Worm (Caenorhabditis elegans) whole organism, L2 larva: ENCODE measurements around the gene rei-1.

Source experiments
- C34F6.9 ChIP-seq: fragments of 150-350 bp; optimal IDR thresholded peaks from 2 replicates; lab custom pipeline; 2014; ENCODE audit warnings: missing biosample characterization, missing genetic modification characterization
- F13H6.1 ChIP-seq: sonication (generic microtip); optimal IDR thresholded peaks from 2 replicates; lab custom pipeline; 2016; ENCODE audit warnings: missing genetic modification characterization, missing compliant biosample characterization
- ZK546.5 ChIP-seq: sonication (generic microtip); optimal IDR thresholded peaks from 2 replicates; lab custom pipeline; 2017; ENCODE audit warnings: missing biosample characterization, missing genetic modification characterization
- alr-1 ChIP-seq: fragments of 150-350 bp; optimal IDR thresholded peaks from 2 replicates; lab custom pipeline; 2014; ENCODE audit warnings: missing biosample characterization, missing genetic modification characterization
- aly-2 ChIP-seq: fragments of 150-350 bp; optimal IDR thresholded peaks from 2 replicates; lab custom pipeline; 2014; ENCODE audit warnings: missing biosample characterization, missing genetic modification characterization
- ama-1 ChIP-seq: fragments of 150-350 bp; optimal IDR thresholded peaks from 2 replicates; lab custom pipeline; 2018; ENCODE audit warnings: inconsistent platforms
- blmp-1 ChIP-seq: sonication (generic microtip); optimal IDR thresholded peaks from 2 replicates; lab custom pipeline; 2017; ENCODE audit warnings: missing genetic modification characterization, mild to moderate bottlenecking, missing compliant biosample characterization, antibody characterized with exemption, moderate library complexity; ENCODE audit not compliant: insufficient read depth
- ceh-16 ChIP-seq: fragments of 150-350 bp; optimal IDR thresholded peaks from 2 replicates; lab custom pipeline; 2014; ENCODE audit warnings: missing biosample characterization, missing genetic modification characterization
- ceh-82 ChIP-seq: fragments of 150-350 bp; optimal IDR thresholded peaks from 2 replicates; lab custom pipeline; 2014; ENCODE audit warnings: missing biosample characterization, missing genetic modification characterization
- crh-2 ChIP-seq: sonication (generic microtip); optimal IDR thresholded peaks from 2 replicates; lab custom pipeline; 2017; ENCODE audit warnings: missing biosample characterization, missing genetic modification characterization
- dmd-4 ChIP-seq: sonication (generic microtip); optimal IDR thresholded peaks from 2 replicates; lab custom pipeline; 2017; ENCODE audit warnings: missing biosample characterization, missing genetic modification characterization
- elt-1 ChIP-seq: fragments of 150-350 bp; optimal IDR thresholded peaks from 2 replicates; lab custom pipeline; 2014; ENCODE audit warnings: missing biosample characterization, missing genetic modification characterization
- fos-1 ChIP-seq: fragments of 150-350 bp; optimal IDR thresholded peaks from 2 replicates; lab custom pipeline; 2014; ENCODE audit warnings: missing biosample characterization, missing genetic modification characterization
- gmeb-1 ChIP-seq: fragments of 150-350 bp; optimal IDR thresholded peaks from 2 replicates; lab custom pipeline; 2014; ENCODE audit warnings: missing biosample characterization, missing genetic modification characterization
- lin-13 ChIP-seq: fragments of 150-350 bp; optimal IDR thresholded peaks from 2 replicates; lab custom pipeline; 2014; ENCODE audit warnings: missing biosample characterization, missing genetic modification reagents, missing genetic modification characterization
- lin-39 ChIP-seq: fragments of 150-350 bp; optimal IDR thresholded peaks from 2 replicates; lab custom pipeline; 2014; ENCODE audit warnings: missing biosample characterization, missing genetic modification reagents, missing genetic modification characterization
- lsy-2 ChIP-seq, 2 experiments: fragments of 150-350 bp in 1 of 2; sonication (generic microtip) in 1 of 2; optimal IDR thresholded peaks; 2 replicates each; lab custom pipeline; 2014 to 2017; ENCODE audit warnings: missing biosample characterization in 2 of 2, missing genetic modification characterization in 2 of 2
- mab-5 ChIP-seq: fragments of 150-350 bp; optimal IDR thresholded peaks from 2 replicates; lab custom pipeline; 2014; ENCODE audit warnings: missing biosample characterization, missing genetic modification characterization
- mbf-1 ChIP-seq: sonication (generic microtip); optimal IDR thresholded peaks from 2 replicates; lab custom pipeline; 2017; ENCODE audit warnings: missing biosample characterization, missing genetic modification characterization
- nhr-12 ChIP-seq: fragments of 150-350 bp; optimal IDR thresholded peaks from 2 replicates; lab custom pipeline; 2014; ENCODE audit warnings: missing biosample characterization, missing genetic modification characterization
- nhr-129 ChIP-seq: fragments of 150-350 bp; optimal IDR thresholded peaks from 2 replicates; lab custom pipeline; 2014; ENCODE audit warnings: missing biosample characterization, missing genetic modification characterization
- nhr-21 ChIP-seq: fragments of 150-350 bp; optimal IDR thresholded peaks from 2 replicates; lab custom pipeline; 2014; ENCODE audit warnings: missing biosample characterization, missing genetic modification characterization
- nhr-23 ChIP-seq: fragments of 150-350 bp; optimal IDR thresholded peaks from 2 replicates; lab custom pipeline; 2014; ENCODE audit warnings: missing biosample characterization, missing genetic modification reagents, missing genetic modification characterization
- nhr-25 ChIP-seq: fragments of 150-350 bp; sonication (generic microtip); optimal IDR thresholded peaks from 3 replicates; lab custom pipeline; 2014; ENCODE audit warnings: missing biosample characterization, missing genetic modification characterization
- nhr-6 ChIP-seq: fragments of 150-350 bp; optimal IDR thresholded peaks from 2 replicates; lab custom pipeline; 2014; ENCODE audit warnings: missing biosample characterization, missing genetic modification characterization
- peb-1 ChIP-seq: fragments of 150-350 bp; optimal IDR thresholded peaks from 2 replicates; lab custom pipeline; 2014; ENCODE audit warnings: missing biosample characterization, missing genetic modification characterization
- skn-1 ChIP-seq: sonication (generic microtip); optimal IDR thresholded peaks from 2 replicates; lab custom pipeline; 2017; ENCODE audit warnings: missing biosample characterization, missing genetic modification characterization
- sma-3 ChIP-seq: sonication (generic microtip); optimal IDR thresholded peaks from 2 replicates; lab custom pipeline; 2016; ENCODE audit warnings: missing genetic modification reagents, missing genetic modification characterization, missing compliant biosample characterization
- sma-9 ChIP-seq, 2 experiments: fragments of 150-350 bp in 1 of 2; sonication (generic microtip) in 1 of 2; optimal IDR thresholded peaks; 2 replicates each; lab custom pipeline; 2014 to 2016; ENCODE audit warnings: missing genetic modification characterization in 2 of 2, mild to moderate bottlenecking in 1 of 2, missing biosample characterization in 1 of 2, missing compliant biosample characterization in 1 of 2, missing genetic modification reagents in 1 of 2, moderate library complexity in 1 of 2
- snpc-4 ChIP-seq: fragments of 150-350 bp; optimal IDR thresholded peaks from 2 replicates; lab custom pipeline; 2014; ENCODE audit warnings: missing biosample characterization, missing genetic modification characterization
- unc-39 ChIP-seq: fragments of 150-350 bp; optimal IDR thresholded peaks from 2 replicates; lab custom pipeline; 2014; ENCODE audit warnings: missing biosample characterization, missing genetic modification characterization
- unc-55 ChIP-seq: fragments of 150-350 bp; sonication (generic microtip); optimal IDR thresholded peaks from 3 replicates; lab custom pipeline; 2014; ENCODE audit warnings: missing biosample characterization, missing genetic modification reagents, missing genetic modification characterization
- ztf-1 ChIP-seq: fragments of 200-800 bp; sonication (Bioruptor generic); conservative IDR thresholded peaks from 2 replicates; pipeline ENCODE4 v1.3.6; 2022; ENCODE audit warnings: missing genetic modification characterization, missing compliant biosample characterization
- ztf-11 ChIP-seq: sonication (generic microtip); optimal IDR thresholded peaks from 2 replicates; lab custom pipeline; 2017; ENCODE audit warnings: missing biosample characterization, missing genetic modification characterization

rei-1 gene

ce11 chrIII:4113594-4113993 is 15.6 kb upstream of the rei-1 start:
- TF ChIP-seq lsy-2 (tag; optimal IDR thresholded peaks at IDR 0.05; lab: Kevin White, UChicago) (peak in 1 of 2 experiments; percentile 52), nhr-21 (tag; lab: Kevin White, UChicago) (no peak), sma-9 (GFP tag; optimal IDR thresholded peaks at IDR 0.05; lab: Kevin White, UChicago) (peak; percentile 47), sma-9 (tag; optimal IDR thresholded peaks at IDR 0.05; lab: Kevin White, UChicago) (no peak), sma-3 (no peak), skn-1 (tag; lab: Kevin White, UChicago) (no peak), F13H6.1 (tag; lab: Kevin White, UChicago) (peak; percentile 64), crh-2 (tag; lab: Kevin White, UChicago) (no peak), aly-2 (tag; lab: Kevin White, UChicago) (no peak), C34F6.9 (tag; lab: Kevin White, UChicago) (peak; percentile 19)

ce11 chrIII:4107929-4108520 is 10.0 kb upstream of the rei-1 start:
- TF ChIP-seq F13H6.1 (tag; lab: Kevin White, UChicago), result no peak

- no peak for TF ChIP-seq crh-2 (tag; lab: Kevin White, UChicago)
- no peak for TF ChIP-seq dmd-4 (tag; lab: Kevin White, UChicago)
- TF ChIP-seq ZK546.5 (tag; lab: Kevin White, UChicago), result no peak
- TF ChIP-seq gmeb-1 (tag; lab: Kevin White, UChicago), result no peak
- no peak for TF ChIP-seq blmp-1 (tag; lab: Kevin White, UChicago)
- no peak for TF ChIP-seq ama-1
- TF ChIP-seq nhr-129 (tag; lab: Kevin White, UChicago), result no peak
- no peak for TF ChIP-seq mab-5 (tag; lab: Kevin White, UChicago)
- TF ChIP-seq unc-55, result no peak
- no peak for TF ChIP-seq peb-1 (tag; lab: Kevin White, UChicago)
- TF ChIP-seq alr-1 (tag; lab: Kevin White, UChicago), result no peak
- no peak for TF ChIP-seq nhr-23 (tag; lab: Kevin White, UChicago)
These were observed 9.2 kb upstream of the rei-1 start for ce11 chrIII:4107227-4107626.

- no peak for TF ChIP-seq lsy-2 (tag; optimal IDR thresholded peaks at IDR 0.05; lab: Kevin White, UChicago)
- TF ChIP-seq lin-39 (tag; lab: Kevin White, UChicago), result no peak
- TF ChIP-seq alr-1 (tag; lab: Kevin White, UChicago), result no peak
- TF ChIP-seq ceh-16 (tag; lab: Kevin White, UChicago), result no peak
- TF ChIP-seq ceh-82 (tag; lab: Kevin White, UChicago), result no peak
- no peak for TF ChIP-seq peb-1 (tag; lab: Kevin White, UChicago)
- TF ChIP-seq nhr-6, result no peak
- TF ChIP-seq nhr-12 (tag; lab: Kevin White, UChicago), result no peak
- TF ChIP-seq unc-39 (tag; lab: Kevin White, UChicago), result no peak
These were observed 8.6 kb upstream of the rei-1 start for ce11 chrIII:4106611-4107010.

ce11 chrIII:4103171-4103570 is 5.2 kb upstream of the rei-1 start:
- no peak for TF ChIP-seq lsy-2 (tag; optimal IDR thresholded peaks at IDR 0.05; lab: Kevin White, UChicago)

- TF ChIP-seq elt-1 (tag; lab: Kevin White, UChicago) (no peak), snpc-4 (no peak), nhr-25 (tag; lab: Kevin White, UChicago) (no peak), nhr-21 (tag; lab: Kevin White, UChicago) (no peak), aly-2 (tag; lab: Kevin White, UChicago) (no peak), mab-5 (tag; lab: Kevin White, UChicago) (no peak), peb-1 (tag; lab: Kevin White, UChicago) (no peak), nhr-129 (tag; lab: Kevin White, UChicago) (no peak), lin-13 (GFP tag; lab: Kevin White, UChicago) (no peak), ztf-1 (GFP tag; lab: Robert Waterston, UW) (no peak), fos-1 (tag; lab: Kevin White, UChicago) (no peak), unc-55 (no peak), mbf-1 (no peak), blmp-1 (tag; lab: Kevin White, UChicago) (no peak), nhr-6 (no peak), ztf-11 (tag; lab: Kevin White, UChicago) (no peak), unc-39 (tag; lab: Kevin White, UChicago) (no peak)
These were observed 4.0 kb upstream of the rei-1 start for ce11 chrIII:4102039-4102438.
